Fruit fly (Drosophila melanogaster) whole organism, embryonic: ENCODE data around the gene CG4462.

Experiments used
- Awh ChIP-seq: fragments of 200-800 bp; sonication (Bioruptor generic); IDR thresholded peaks from 2 replicates; pipeline ENCODE4, ENCODE4 v1.3.6; 2022; ENCODE audit warnings: missing biosample characterization, missing genetic modification characterization
- CG12071 ChIP-seq: fragments of 200-800 bp; sonication (Bioruptor generic); optimal IDR thresholded peaks from 3 replicates; lab custom pipeline; 2018; ENCODE audit warnings: missing biosample characterization, mild to moderate bottlenecking, missing genetic modification characterization
- CG1233 ChIP-seq: fragments of 200-800 bp; sonication (Bioruptor generic); optimal IDR thresholded peaks from 4 replicates; lab custom pipeline; 2018; ENCODE audit warnings: missing biosample characterization, mild to moderate bottlenecking, missing genetic modification characterization
- CG13123 ChIP-seq: fragments of 200-800 bp; sonication (Bioruptor generic); optimal IDR thresholded peaks from 2 replicates; lab custom pipeline; 2016; ENCODE audit warnings: missing biosample characterization, missing genetic modification characterization
- CG15269 ChIP-seq: fragments of 200-800 bp; sonication (Bioruptor generic); optimal IDR thresholded peaks from 2 replicates; lab custom pipeline; 2018; ENCODE audit warnings: missing biosample characterization, mild to moderate bottlenecking, missing genetic modification characterization, moderate library complexity
- CG17359 ChIP-seq: fragments of 200-800 bp; sonication (Bioruptor generic); optimal IDR thresholded peaks from 3 replicates; lab custom pipeline; 2018; ENCODE audit warnings: missing biosample characterization, mild to moderate bottlenecking, missing genetic modification characterization, moderate library complexity
- CG2120 ChIP-seq: fragments of 200-800 bp; sonication (Bioruptor generic); optimal IDR thresholded peaks from 3 replicates; lab custom pipeline; 2016; ENCODE audit warnings: missing biosample characterization, missing genetic modification characterization
- CG2199 ChIP-seq: fragments of 200-800 bp; sonication (Bioruptor generic); IDR thresholded peaks from 3 replicates; pipeline ENCODE4 v1.3.6; 2022; ENCODE audit warnings: missing biosample characterization, missing genetic modification characterization
- CG30403 ChIP-seq: fragments of 200-800 bp; sonication (Bioruptor generic); optimal IDR thresholded peaks from 3 replicates; lab custom pipeline; 2016; ENCODE audit warnings: missing biosample characterization, missing genetic modification characterization
- CG4730 ChIP-seq: fragments of 200-800 bp; sonication (Bioruptor generic); IDR thresholded peaks from 2 replicates; pipeline ENCODE4 v1.3.6; 2022; ENCODE audit warnings: missing biosample characterization, missing genetic modification characterization
- CG6254 ChIP-seq: fragments of 200-800 bp; sonication (Bioruptor generic); optimal IDR thresholded peaks from 3 replicates; lab custom pipeline; 2017; ENCODE audit warnings: mild to moderate bottlenecking, missing biosample characterization, missing genetic modification reagents, missing genetic modification characterization
- CG6654 ChIP-seq: fragments of 200-800 bp; sonication (Bioruptor generic); optimal IDR thresholded peaks from 2 replicates; lab custom pipeline; 2017; ENCODE audit warnings: missing biosample characterization, mild to moderate bottlenecking, missing genetic modification characterization
- CG6683 ChIP-seq: fragments of 200-800 bp; sonication (Bioruptor generic); optimal IDR thresholded peaks from 2 replicates; lab custom pipeline; 2017; ENCODE audit warnings: missing biosample characterization, mild to moderate bottlenecking, missing genetic modification characterization, missing genetic modification reagents
- CG7271 ChIP-seq: fragments of 200-800 bp; sonication (Bioruptor generic); optimal IDR thresholded peaks from 2 replicates; lab custom pipeline; 2018; ENCODE audit warnings: missing biosample characterization, mild to moderate bottlenecking, missing genetic modification characterization, moderate library complexity
- CG7372 ChIP-seq: fragments of 200-800 bp; sonication (Bioruptor generic); IDR thresholded peaks from 2 replicates; pipeline ENCODE4 v1.3.6; 2022; ENCODE audit warnings: missing biosample characterization, missing genetic modification characterization
- CG8281 ChIP-seq: fragments of 200-800 bp; sonication (Bioruptor generic); optimal IDR thresholded peaks from 2 replicates; lab custom pipeline; 2018; ENCODE audit warnings: missing biosample characterization, mild to moderate bottlenecking, missing genetic modification characterization, moderate library complexity
- CG8924 ChIP-seq: fragments of 200-800 bp; optimal IDR thresholded peaks from 3 replicates; lab custom pipeline; 2019; ENCODE audit warnings: missing biosample characterization, mild to moderate bottlenecking, missing genetic modification characterization, moderate library complexity
- Camta ChIP-seq: fragments of 200-800 bp; sonication (Bioruptor generic); optimal IDR thresholded peaks from 2 replicates; lab custom pipeline; 2016; ENCODE audit warnings: missing biosample characterization, missing genetic modification characterization
- D ChIP-seq, 2 experiments: fragments of 200-800 bp in 1 of 2; fragments of >200 bp in 1 of 2; sonication (Bioruptor generic) in 1 of 2; optimal IDR thresholded peaks; 2 replicates in 1 of 2; 3 replicates in 1 of 2; lab custom pipeline; 2017; ENCODE audit warnings: mild to moderate bottlenecking in 1 of 2, missing biosample characterization in 1 of 2, missing genetic modification characterization in 1 of 2, missing genetic modification reagents in 1 of 2
- D19B ChIP-seq: fragments of 200-800 bp; sonication (Bioruptor generic); optimal IDR thresholded peaks from 2 replicates; lab custom pipeline; 2017; ENCODE audit warnings: missing biosample characterization, mild to moderate bottlenecking, missing genetic modification characterization
- HLH3B ChIP-seq: fragments of 200-800 bp; sonication (Bioruptor generic); IDR thresholded peaks from 2 replicates; pipeline ENCODE4 v1.3.6; 2022; ENCODE audit warnings: missing biosample characterization, missing genetic modification characterization
- HLH4C ChIP-seq: fragments of 200-800 bp; sonication (Bioruptor generic); IDR thresholded peaks from 3 replicates; pipeline ENCODE4 v1.3.6; 2022; ENCODE audit warnings: missing biosample characterization, missing genetic modification characterization; ENCODE audit not compliant: partially characterized antibody
- HmgD ChIP-seq: fragments of 200-800 bp; sonication (Bioruptor generic); optimal IDR thresholded peaks from 3 replicates; lab custom pipeline; 2016; ENCODE audit warnings: missing biosample characterization, missing genetic modification characterization
- Lim3 ChIP-seq: fragments of 200-800 bp; sonication (Bioruptor generic); IDR thresholded peaks from 2 replicates; pipeline ENCODE4 v1.3.6; 2022; ENCODE audit warnings: missing biosample characterization, missing genetic modification characterization
- Med ChIP-seq: fragments of 200-800 bp; sonication (Bioruptor generic); peaks from one replicate; lab custom pipeline; 2016; ENCODE audit warnings: missing biosample characterization, missing genetic modification characterization, mild to moderate bottlenecking, inconsistent platforms, moderate library complexity
- Mes4 ChIP-seq: fragments of 200-800 bp; sonication (Bioruptor generic); optimal IDR thresholded peaks from 2 replicates; lab custom pipeline; 2016; ENCODE audit warnings: missing biosample characterization, missing genetic modification characterization
- NC2β ChIP-seq: fragments of 200-800 bp; sonication (Bioruptor generic); optimal IDR thresholded peaks from 2 replicates; lab custom pipeline; 2016; ENCODE audit warnings: missing biosample characterization, missing genetic modification characterization
- Pdp1 ChIP-seq, 2 experiments: fragments of 200-800 bp; sonication (Bioruptor generic); optimal IDR thresholded peaks; 3 replicates each; lab custom pipeline; 2016; ENCODE audit warnings: missing biosample characterization in 2 of 2, missing genetic modification characterization in 2 of 2, mild to moderate bottlenecking in 1 of 2, moderate library complexity in 1 of 2
- Scr ChIP-seq: fragments of 200-800 bp; sonication (Bioruptor generic); IDR thresholded peaks from 2 replicates; pipeline ENCODE4 v1.3.6; 2022; ENCODE audit warnings: missing biosample characterization, missing genetic modification characterization; ENCODE audit not compliant: partially characterized antibody
- Sry-β ChIP-seq: fragments of 200-800 bp; sonication (Bioruptor generic); optimal IDR thresholded peaks from 2 replicates; lab custom pipeline; 2018; ENCODE audit warnings: missing biosample characterization, mild to moderate bottlenecking, missing genetic modification characterization, moderate library complexity
- ac ChIP-seq: fragments of 200-800 bp; sonication (Bioruptor generic); optimal IDR thresholded peaks from 3 replicates; lab custom pipeline; 2017; ENCODE audit warnings: missing biosample characterization, mild to moderate bottlenecking, missing genetic modification characterization
- da ChIP-seq: fragments of 200-800 bp; sonication (Bioruptor generic); optimal IDR thresholded peaks from 2 replicates; lab custom pipeline; 2016; ENCODE audit warnings: missing biosample characterization, missing genetic modification characterization
- dimm ChIP-seq: fragments of 200-800 bp; sonication (Bioruptor generic); IDR thresholded peaks from 2 replicates; pipeline ENCODE4 v1.3.6; 2022; ENCODE audit warnings: missing biosample characterization, missing genetic modification characterization
- emc ChIP-seq: fragments of 200-800 bp; sonication (Bioruptor generic); optimal IDR thresholded peaks from 2 replicates; lab custom pipeline; 2016; ENCODE audit warnings: missing biosample characterization, missing genetic modification characterization
- fd3F ChIP-seq: fragments of 200-800 bp; sonication (Bioruptor generic); optimal IDR thresholded peaks from 2 replicates; lab custom pipeline; 2018; ENCODE audit warnings: missing biosample characterization, mild to moderate bottlenecking, missing genetic modification characterization, moderate library complexity
- hkb ChIP-seq, 2 experiments: fragments of 200-800 bp in 1 of 2; fragments of >200 bp in 1 of 2; sonication (Bioruptor generic) in 1 of 2; IDR thresholded peaks in 1 of 2; optimal IDR thresholded peaks in 1 of 2; 2 replicates each; pipeline versions ENCODE4 v1.3.6 to Lab custom; 2017 to 2022; ENCODE audit warnings: missing biosample characterization in 1 of 2, missing genetic modification characterization in 1 of 2
- insv ChIP-seq, 2 experiments: fragments of 200-800 bp; sonication (Bioruptor generic); optimal IDR thresholded peaks; 3 replicates each; lab custom pipeline; 2016 to 2018; ENCODE audit warnings: missing biosample characterization in 2 of 2, missing genetic modification characterization in 2 of 2
- jing ChIP-seq: fragments of 200-800 bp; sonication (Bioruptor generic); optimal IDR thresholded peaks from 2 replicates; lab custom pipeline; 2018; ENCODE audit warnings: missing biosample characterization, mild to moderate bottlenecking, missing genetic modification characterization
- kni ChIP-seq: fragments of 200-800 bp; sonication (Bioruptor generic); optimal IDR thresholded peaks from 3 replicates; lab custom pipeline; 2017; ENCODE audit warnings: mild to moderate bottlenecking, missing biosample characterization, missing genetic modification reagents, missing genetic modification characterization
- lilli ChIP-seq: fragments of 200-800 bp; sonication (Bioruptor generic); optimal IDR thresholded peaks from 3 replicates; lab custom pipeline; 2016; ENCODE audit warnings: missing biosample characterization, missing genetic modification characterization
- pum ChIP-seq: fragments of 200-800 bp; sonication (Bioruptor generic); optimal IDR thresholded peaks from 2 replicates; lab custom pipeline; 2016; ENCODE audit warnings: missing biosample characterization, missing genetic modification characterization
- pzg ChIP-seq: fragments of 200-800 bp; sonication (Bioruptor generic); optimal IDR thresholded peaks from 3 replicates; lab custom pipeline; 2018; ENCODE audit warnings: missing biosample characterization, mild to moderate bottlenecking, missing genetic modification characterization, moderate library complexity
- rib ChIP-seq: fragments of 200-800 bp; sonication (Bioruptor generic); IDR thresholded peaks from 2 replicates; pipeline ENCODE4 v1.3.6; 2022; ENCODE audit warnings: missing biosample characterization, missing genetic modification characterization
- scrt ChIP-seq: fragments of 200-800 bp; sonication (Bioruptor generic); optimal IDR thresholded peaks from 2 replicates; lab custom pipeline; 2018; ENCODE audit warnings: missing biosample characterization, mild to moderate bottlenecking, missing genetic modification characterization, moderate library complexity
- sisA ChIP-seq: fragments of 200-800 bp; sonication (Bioruptor generic); IDR thresholded peaks from 2 replicates; pipeline ENCODE4 v1.3.6; 2022; ENCODE audit warnings: missing biosample characterization, missing genetic modification characterization
- ssp ChIP-seq: fragments of 200-800 bp; sonication (Bioruptor generic); IDR thresholded peaks from 2 replicates; pipeline ENCODE4 v1.3.6; 2022; ENCODE audit warnings: missing biosample characterization, missing genetic modification characterization
- tin ChIP-seq: fragments of 200-800 bp; sonication (Bioruptor generic); optimal IDR thresholded peaks from 3 replicates; lab custom pipeline; 2016; ENCODE audit warnings: missing biosample characterization, missing genetic modification characterization
- ttk ChIP-seq: fragments of 200-800 bp; sonication (Bioruptor generic); IDR thresholded peaks from 2 replicates; pipeline ENCODE4 v2.1.2; 2022; ENCODE audit warnings: missing biosample characterization, missing genetic modification characterization
- wek ChIP-seq: fragments of 200-800 bp; sonication (Bioruptor generic); optimal IDR thresholded peaks from 3 replicates; lab custom pipeline; 2018; ENCODE audit warnings: missing biosample characterization, mild to moderate bottlenecking, missing genetic modification characterization, moderate library complexity
- yki ChIP-seq: fragments of >200 bp; optimal IDR thresholded peaks from 3 replicates; lab custom pipeline; 2018

Gene CG4462

DNA sequence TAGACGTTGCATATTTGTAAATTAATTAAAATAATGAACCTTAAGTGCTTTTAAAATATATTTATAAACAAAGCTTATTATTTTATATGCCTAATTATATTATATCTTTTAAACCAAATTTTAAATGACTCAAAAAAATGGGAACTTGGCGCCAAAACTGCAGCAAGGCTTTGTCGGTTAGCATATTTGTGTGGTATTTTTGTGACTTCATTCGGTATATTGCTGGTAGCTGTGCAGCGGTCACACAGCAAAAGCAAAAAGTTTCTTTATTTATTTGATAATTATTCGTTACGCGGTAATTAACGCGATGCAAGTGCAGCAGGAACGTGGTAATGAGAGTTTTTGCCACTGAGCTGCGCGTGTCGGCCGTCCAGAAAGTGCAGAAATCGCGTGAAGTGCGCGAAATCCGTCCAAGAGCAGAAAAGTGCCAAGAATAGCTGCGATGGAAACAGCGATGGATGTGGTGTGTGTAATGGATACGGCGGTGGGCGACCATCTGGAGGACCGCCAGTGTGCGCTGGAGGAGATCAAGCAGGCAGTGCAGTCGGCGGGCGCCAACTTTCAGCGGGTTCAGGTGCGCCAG is 45.6 kb downstream of the CG4462 start, which contains the start of gene Ask1:
Ask1 (plus strand) TSS at position 250 of the 583 bp plus-strand sequence.
- TF ChIP-seq NC2β = no peak
- no peak for TF ChIP-seq D (optimal IDR thresholded peaks at IDR 0.05; lab: Kevin White, UChicago)
- no peak for TF ChIP-seq D (GFP tag; optimal IDR thresholded peaks at IDR 0.05; lab: Kevin White, UChicago)
- no peak for TF ChIP-seq CG6683
- peak; percentile 65 for TF ChIP-seq pzg
- TF ChIP-seq CG12071 = no peak
- no peak for TF ChIP-seq CG8924
- TF ChIP-seq Pdp1 (GFP tag; optimal IDR thresholded peaks at IDR 0.05; lab: Kevin White, UChicago) = peak in 1 of 2 experiments; percentile 48
- TF ChIP-seq CG2120 (GFP tag; lab: Kevin White, UChicago) = no peak
- TF ChIP-seq HLH3B = no peak
- no peak for TF ChIP-seq wek (GFP tag; lab: Kevin White, UChicago)
- no peak for TF ChIP-seq tin (GFP tag; lab: Kevin White, UChicago)
- TF ChIP-seq jing = no peak
- TF ChIP-seq CG1233 (GFP tag; lab: Kevin White, UChicago) = no peak
- TF ChIP-seq D19B (GFP tag; lab: Kevin White, UChicago) = no peak
- no peak for TF ChIP-seq da (GFP tag; lab: Kevin White, UChicago)
- no peak for TF ChIP-seq yki (lab: Kevin White, UChicago)
- TF ChIP-seq Camta (GFP tag; lab: Kevin White, UChicago) = no peak
- no peak for TF ChIP-seq Scr
- TF ChIP-seq CG8281 (tag; lab: Kevin White, UChicago) = no peak
- no peak for TF ChIP-seq CG15269 (tag; lab: Kevin White, UChicago)
- TF ChIP-seq Awh (GFP tag; lab: Robert Waterston, UW) = no peak
- TF ChIP-seq kni (GFP tag; lab: Kevin White, UChicago) = no peak
- no peak for TF ChIP-seq CG2199 (GFP tag; lab: Robert Waterston, UW)
- no peak for TF ChIP-seq ac (GFP tag; lab: Kevin White, UChicago)
- no peak for TF ChIP-seq hkb (optimal IDR thresholded peaks at IDR 0.05; lab: Kevin White, UChicago)
- no peak for TF ChIP-seq hkb (GFP tag; IDR thresholded peaks at IDR 0.05; lab: Robert Waterston, UW)
- TF ChIP-seq HmgD (GFP tag; lab: Kevin White, UChicago) = no peak
- TF ChIP-seq CG6254 (GFP tag; lab: Kevin White, UChicago) = peak; percentile 98
- no peak for TF ChIP-seq ttk
- no peak for TF ChIP-seq CG6654 (GFP tag; lab: Kevin White, UChicago)
- no peak for TF ChIP-seq rib (GFP tag; lab: Robert Waterston, UW)
- no peak for TF ChIP-seq Sry-β (GFP tag; lab: Kevin White, UChicago)
- TF ChIP-seq Mes4 (GFP tag; lab: Kevin White, UChicago) = no peak
- TF ChIP-seq CG7271 (tag; lab: Kevin White, UChicago) = no peak
- TF ChIP-seq Lim3 = no peak
- no peak for TF ChIP-seq CG7372
- no peak for TF ChIP-seq insv (GFP tag; optimal IDR thresholded peaks at IDR 0.05; lab: Kevin White, UChicago)
- TF ChIP-seq pum (GFP tag; lab: Kevin White, UChicago) = no peak
- no peak for TF ChIP-seq CG13123 (GFP tag; lab: Kevin White, UChicago)
- no peak for TF ChIP-seq sisA
- no peak for TF ChIP-seq CG4730 (GFP tag; lab: Robert Waterston, UW)
- TF ChIP-seq scrt (GFP tag; lab: Kevin White, UChicago) = peak; percentile 60
- TF ChIP-seq emc (GFP tag; lab: Kevin White, UChicago) = no peak
- TF ChIP-seq ssp (GFP tag; lab: Robert Waterston, UW) = no peak
- no peak for TF ChIP-seq fd3F
- TF ChIP-seq CG17359 (tag; lab: Kevin White, UChicago) = no peak
- TF ChIP-seq dimm (GFP tag; lab: Robert Waterston, UW) = no peak
- TF ChIP-seq CG30403 (GFP tag; lab: Kevin White, UChicago) = no peak
- TF ChIP-seq lilli = no peak
- TF ChIP-seq HLH4C = no peak
- TF ChIP-seq Med (GFP tag; lab: Kevin White, UChicago) = peak; percentile 70
